Fruit fly (Drosophila melanogaster): ENCODE results near the gene CG10469.

DNA sequence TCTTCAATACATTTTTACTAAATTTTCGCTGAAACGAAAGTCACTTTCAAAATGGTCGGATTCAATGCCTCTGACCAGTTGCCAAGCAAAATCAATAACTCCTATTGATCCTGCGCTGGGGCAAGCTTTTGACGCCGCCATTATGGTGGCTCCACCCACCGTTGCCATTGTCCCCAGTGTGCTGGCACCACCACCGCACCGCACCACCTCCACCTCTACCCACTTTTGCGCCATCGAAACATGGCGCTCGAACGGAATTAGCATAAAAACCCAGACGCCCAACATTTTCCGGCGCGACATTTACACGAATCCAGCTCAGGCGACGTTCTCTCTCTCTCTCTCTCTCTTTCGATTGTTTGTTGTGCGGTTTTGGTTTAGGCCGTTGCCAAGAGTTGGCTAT, 23.8 kb upstream of the CG10469 start:
- TF ChIP-seq CG8478 (optimal IDR thresholded peaks at IDR 0.05) (no peak), CTCF (optimal IDR thresholded peaks at IDR 0.05) (no peak)
